Worm (Caenorhabditis elegans): Measurements from ENCODE around the gene srm-3.
"Not testable (repeated sequence)": the region's sequence is repeated elsewhere in the genome, so short reads cannot be mapped to it uniquely, and the experiment has no call there.

- not testable (repeated sequence) for TF ChIP-seq him-1, dao-5 (tag; optimal IDR thresholded peaks at IDR 0.05)
Measured at ce11 chrIV:9688715-9689114, 39.9 kb downstream of the srm-3 start, which contains the start of gene msp-76.

Measured in whole organism, L4/young adult.